Worm (Caenorhabditis elegans) whole organism, midembryonic: ENCODE measurements around the gene C34C12.7.

ENCODE experiments used
- med-1 ChIP-seq: sonication (generic microtip); optimal IDR thresholded peaks from 2 replicates; lab custom pipeline; 2017; ENCODE audit warnings: missing genetic modification characterization, mild to moderate bottlenecking, missing compliant biosample characterization, antibody characterized with exemption, missing genetic modification reagents; ENCODE audit not compliant: insufficient read depth
- tab-1 ChIP-seq: fragments of 200-800 bp; sonication (Bioruptor generic); IDR thresholded peaks from 2 replicates; pipeline ENCODE4 v1.3.6; 2022; ENCODE audit warnings: missing genetic modification characterization, missing compliant biosample characterization
- ztf-29 ChIP-seq: fragments of 200-800 bp; sonication (Bioruptor generic); IDR thresholded peaks from 2 replicates; pipeline ENCODE4 v1.3.6; 2022; ENCODE audit warnings: missing genetic modification reagents, missing genetic modification characterization, missing compliant biosample characterization

- TF ChIP-seq ztf-29 (GFP tag; lab: Robert Waterston, UW) (no peak), tab-1 (GFP tag; lab: Robert Waterston, UW) (no peak), med-1 (GFP tag; lab: Kevin White, UChicago) (no peak)
Observed at ce11 chrIII:3523363-3523762, 35.2 kb upstream of the C34C12.7 start.
